Worm (Caenorhabditis elegans): ENCODE measurements around the gene ZK1307.8.

Gene ZK1307.8

DNA sequence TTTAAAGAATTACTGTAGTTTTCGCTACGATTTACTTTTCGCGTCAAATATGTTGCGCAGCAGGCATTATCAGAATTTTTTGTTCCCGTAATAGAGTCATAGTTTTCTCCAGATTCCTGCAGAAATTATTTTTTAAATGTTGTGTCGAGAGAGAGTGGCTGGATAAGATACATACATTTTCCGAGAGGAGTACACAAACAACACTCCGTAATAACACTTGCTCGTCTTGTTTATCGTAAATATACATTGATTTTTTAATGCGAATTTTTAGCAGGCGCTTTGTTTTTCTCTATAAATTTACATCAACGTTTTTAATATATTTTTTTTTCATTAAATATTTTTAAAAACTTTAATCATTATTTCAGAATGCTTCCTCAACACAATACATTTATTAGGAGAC, 44.5 kb downstream of the ZK1307.8 start, which contains the start of gene taf-8:
taf-8 (plus strand) TSS at position 360 of the 400 bp plus-strand sequence.
- TF ChIP-seq R02D3.7 (tag; optimal IDR thresholded peaks at IDR 0.05): peak; percentile 68
- TF ChIP-seq mes-2 (tag; optimal IDR thresholded peaks at IDR 0.05; ENCODE audit: poor library complexity, severe bottlenecking): peak; percentile 60
- no peak for TF ChIP-seq ama-1 (optimal IDR thresholded peaks at IDR 0.05)
- TF ChIP-seq hmg-1.1 (GFP tag; IDR thresholded peaks at IDR 0.05): no peak
- TF ChIP-seq ceh-28 (tag; optimal IDR thresholded peaks at IDR 0.05): no peak
- no peak for TF ChIP-seq nhr-48 (tag; optimal IDR thresholded peaks at IDR 0.05)
- no peak for TF ChIP-seq mdl-1 (tag; optimal IDR thresholded peaks at IDR 0.05)
- TF ChIP-seq Y105C5A.15 (GFP tag; IDR thresholded peaks at IDR 0.05): no peak
- no peak for TF ChIP-seq jun-1 (tag; optimal IDR thresholded peaks at IDR 0.05)
- no peak for TF ChIP-seq skn-1 (tag; optimal IDR thresholded peaks at IDR 0.05)
- peak; percentile 97 for TF ChIP-seq T20F7.1 (GFP tag; optimal IDR thresholded peaks at IDR 0.05)
- TF ChIP-seq F10B5.3 (tag; optimal IDR thresholded peaks at IDR 0.05): no peak
- no peak for TF ChIP-seq daf-16 (GFP tag; optimal IDR thresholded peaks at IDR 0.05)
- TF ChIP-seq daf-16 (tag; optimal IDR thresholded peaks at IDR 0.05): peak; percentile 42
- no peak for TF ChIP-seq tra-1 (GFP tag; IDR thresholded peaks at IDR 0.05)
- TF ChIP-seq ctbp-1 (GFP tag; IDR thresholded peaks at IDR 0.05): no peak
- no peak for TF ChIP-seq F44E2.7 (GFP tag; IDR thresholded peaks at IDR 0.05)
- no peak for TF ChIP-seq duxl-1 (tag; optimal IDR thresholded peaks at IDR 0.05; ENCODE audit: poor library complexity)
- TF ChIP-seq unc-39 (tag; optimal IDR thresholded peaks at IDR 0.05): no peak
- peak; percentile 98 for TF ChIP-seq Y48G9A.11 (GFP tag; IDR thresholded peaks at IDR 0.05)
- TF ChIP-seq ceh-32 (tag; optimal IDR thresholded peaks at IDR 0.05; ENCODE audit: poor library complexity): no peak
- TF ChIP-seq nhr-76 (tag; optimal IDR thresholded peaks at IDR 0.05): no peak
- TF ChIP-seq nhr-237 (tag; optimal IDR thresholded peaks at IDR 0.05): no peak
- no peak for TF ChIP-seq lin-1 (GFP tag; IDR thresholded peaks at IDR 0.05)
- no peak for TF ChIP-seq lir-3 (tag; optimal IDR thresholded peaks at IDR 0.05)
- TF ChIP-seq hlh-11 (tag; optimal IDR thresholded peaks at IDR 0.05): no peak
- no peak for TF ChIP-seq nhr-111 (GFP tag; optimal IDR thresholded peaks at IDR 0.05)
- no peak for TF ChIP-seq mxl-2 (GFP tag; conservative IDR thresholded peaks at IDR 0.05)
- no peak for TF ChIP-seq dmd-6 (GFP tag; IDR thresholded peaks at IDR 0.05)
- no peak for TF ChIP-seq nhr-6 (tag; optimal IDR thresholded peaks at IDR 0.05)
- TF ChIP-seq dve-1 (tag; optimal IDR thresholded peaks at IDR 0.05; ENCODE audit: insufficient read depth): no peak
- TF ChIP-seq Y75B8A.6 (GFP tag; IDR thresholded peaks at IDR 0.05): no peak
- TF ChIP-seq lin-39 (tag; optimal IDR thresholded peaks at IDR 0.05): no peak
- peak; percentile 66 for TF ChIP-seq dpl-1 (GFP tag; optimal IDR thresholded peaks at IDR 0.05)
- no peak for TF ChIP-seq gei-8 (GFP tag; optimal IDR thresholded peaks at IDR 0.05)
- TF ChIP-seq madf-9 (GFP tag; conservative IDR thresholded peaks at IDR 0.05): no peak
- TF ChIP-seq rbr-2 (tag; optimal IDR thresholded peaks at IDR 0.05): no peak
- no peak for TF ChIP-seq F37D6.2 (tag; optimal IDR thresholded peaks at IDR 0.05)
- TF ChIP-seq dmd-9 (GFP tag; IDR thresholded peaks at IDR 0.05): no peak
- no peak for TF ChIP-seq vab-7 (GFP tag; IDR thresholded peaks at IDR 0.05)
- TF ChIP-seq F49E8.2 (tag; optimal IDR thresholded peaks at IDR 0.05; ENCODE audit: borderline replicate concordance): no peak
- TF ChIP-seq T26A8.4 (GFP tag; IDR thresholded peaks at IDR 0.05): no peak
- TF ChIP-seq ceh-20 (GFP tag; IDR thresholded peaks at IDR 0.05): no peak
- TF ChIP-seq ZK546.5 (tag; optimal IDR thresholded peaks at IDR 0.05): no peak
- TF ChIP-seq lim-7 (GFP tag; IDR thresholded peaks at IDR 0.05): no peak
- TF ChIP-seq lsy-2 (tag; optimal IDR thresholded peaks at IDR 0.05): peak in 1 of 2 experiments; percentile 82
- TF ChIP-seq nhr-77 (tag; optimal IDR thresholded peaks at IDR 0.05): no peak
- no peak for TF ChIP-seq pqm-1 (tag; optimal IDR thresholded peaks at IDR 0.05)
- no peak for TF ChIP-seq nhr-41 (GFP tag; IDR thresholded peaks at IDR 0.05)
- TF ChIP-seq ces-1 (GFP tag; optimal IDR thresholded peaks at IDR 0.05): no peak
- no peak for TF ChIP-seq F26F4.8 (GFP tag; conservative IDR thresholded peaks at IDR 0.05)
- no peak for TF ChIP-seq arid-1 (GFP tag; conservative IDR thresholded peaks at IDR 0.05)
- TF ChIP-seq snpc-4 (tag; optimal IDR thresholded peaks at IDR 0.05): no peak

Data from whole organism, L4 larva.